Fruit fly (Drosophila melanogaster): ENCODE measurements around the gene Pfas.

dm6 chr2L:6031838-6032237, 14.0 kb downstream of the Pfas start:
- peak; percentile 29 for TF ChIP-seq CG9948 (tag; optimal IDR thresholded peaks at IDR 0.05)
- TF ChIP-seq Pif1B (GFP tag; optimal IDR thresholded peaks at IDR 0.05): no peak
- no peak for TF ChIP-seq Pif1A (GFP tag; optimal IDR thresholded peaks at IDR 0.05)
- TF ChIP-seq EcR (GFP tag; optimal IDR thresholded peaks at IDR 0.05): peak; percentile 40
- TF ChIP-seq CG10348 (GFP tag; IDR thresholded peaks at IDR 0.05): no peak
- no peak for TF ChIP-seq gl (tag; optimal IDR thresholded peaks at IDR 0.05)
- peak; percentile 69 for TF ChIP-seq CG8159 (tag; optimal IDR thresholded peaks at IDR 0.05)
- peak; percentile 28; the same call in 1 of the 3 replicates for TF ChIP-seq fd96Ca (GFP tag; IDR thresholded peaks at IDR 0.05)
- TF ChIP-seq CG4496 (GFP tag; IDR thresholded peaks at IDR 0.05): peak; percentile 60; the same call in 1 of the 3 replicates
- TF ChIP-seq CG14655 (GFP tag; optimal IDR thresholded peaks at IDR 0.05): no peak

All from whole organism, pupa.